Fruit fly (Drosophila melanogaster) whole organism, embryonic: Measurements from ENCODE around the gene CG5515.

Experiments
- Abd-B ChIP-seq: fragments of 200-800 bp; sonication (Bioruptor generic); optimal IDR thresholded peaks from 2 replicates; lab custom pipeline; 2018; ENCODE audit warnings: missing biosample characterization, mild to moderate bottlenecking, missing genetic modification characterization, moderate library complexity
- Asciz ChIP-seq: fragments of 200-800 bp; sonication (Bioruptor generic); optimal IDR thresholded peaks from 2 replicates; lab custom pipeline; 2017; ENCODE audit warnings: missing biosample characterization, mild to moderate bottlenecking, missing genetic modification characterization, missing genetic modification reagents
- Atf3 ChIP-seq: fragments of 200-800 bp; sonication (Bioruptor generic); optimal IDR thresholded peaks from 3 replicates; lab custom pipeline; 2016; ENCODE audit warnings: missing biosample characterization, missing genetic modification characterization
- Bdp1 ChIP-seq: fragments of 200-800 bp; sonication (Bioruptor generic); optimal IDR thresholded peaks from 3 replicates; lab custom pipeline; 2016; ENCODE audit warnings: missing biosample characterization, missing genetic modification characterization
- CG10565 ChIP-seq: fragments of 200-800 bp; sonication (Bioruptor generic); optimal IDR thresholded peaks from 3 replicates; lab custom pipeline; 2016; ENCODE audit warnings: missing biosample characterization, mild to moderate bottlenecking, missing genetic modification characterization
- CG12219 ChIP-seq: fragments of 200-800 bp; sonication (Bioruptor generic); optimal IDR thresholded peaks from 3 replicates; lab custom pipeline; 2018; ENCODE audit warnings: missing biosample characterization, mild to moderate bottlenecking, missing genetic modification characterization
- CG15601 ChIP-seq: fragments of 200-800 bp; sonication (Bioruptor generic); optimal IDR thresholded peaks from 3 replicates; lab custom pipeline; 2019; ENCODE audit warnings: missing biosample characterization, mild to moderate bottlenecking, missing genetic modification characterization, moderate library complexity
- CG2875 ChIP-seq: fragments of 200-800 bp; sonication (Bioruptor generic); optimal IDR thresholded peaks from 2 replicates; lab custom pipeline; 2017; ENCODE audit warnings: missing biosample characterization, mild to moderate bottlenecking, missing genetic modification characterization, missing genetic modification reagents
- CG31224 ChIP-seq: fragments of 200-800 bp; sonication (Bioruptor generic); IDR thresholded peaks from 2 replicates; pipeline ENCODE4 v1.3.6; 2022; ENCODE audit warnings: missing biosample characterization, missing genetic modification characterization
- CG34224 ChIP-seq: fragments of 200-800 bp; sonication (Bioruptor generic); IDR thresholded peaks from 3 replicates; pipeline ENCODE4 v1.3.6; 2022; ENCODE audit warnings: missing biosample characterization, missing genetic modification characterization; ENCODE audit not compliant: partially characterized antibody
- CG4328 ChIP-seq: fragments of 200-800 bp; sonication (Bioruptor generic); optimal IDR thresholded peaks from 3 replicates; lab custom pipeline; 2017; ENCODE audit warnings: missing biosample characterization, missing genetic modification reagents, missing genetic modification characterization
- CG4854 ChIP-seq: fragments of 200-800 bp; sonication (Bioruptor generic); optimal IDR thresholded peaks from 2 replicates; lab custom pipeline; 2016; ENCODE audit warnings: missing biosample characterization, missing genetic modification characterization, inconsistent platforms
- CG6813 ChIP-seq: fragments of 200-800 bp; sonication (Bioruptor generic); optimal IDR thresholded peaks from 2 replicates; lab custom pipeline; 2017; ENCODE audit warnings: missing biosample characterization, missing genetic modification characterization, mild to moderate bottlenecking, moderate library complexity, missing genetic modification reagents
- CG7928 ChIP-seq: fragments of 200-800 bp; sonication (Bioruptor generic); optimal IDR thresholded peaks from 2 replicates; lab custom pipeline; 2017; ENCODE audit warnings: missing biosample characterization, mild to moderate bottlenecking, missing genetic modification characterization
- CHES-1-like ChIP-seq: fragments of 200-800 bp; sonication (Bioruptor generic); optimal IDR thresholded peaks from 2 replicates; lab custom pipeline; 2016; ENCODE audit warnings: missing biosample characterization, missing genetic modification characterization
- CTCF ChIP-seq: fragments of 200-800 bp; sonication (Bioruptor generic); optimal IDR thresholded peaks from 2 replicates; lab custom pipeline; 2017; ENCODE audit warnings: missing biosample characterization, mild to moderate bottlenecking, missing genetic modification characterization, moderate library complexity
- Chrac-16 ChIP-seq: fragments of 200-800 bp; sonication (Bioruptor generic); optimal IDR thresholded peaks from 3 replicates; lab custom pipeline; 2016; ENCODE audit warnings: missing biosample characterization, missing genetic modification characterization
- CkIIα-i1 ChIP-seq: fragments of 200-800 bp; sonication (Bioruptor generic); IDR thresholded peaks from 2 replicates; pipeline ENCODE4 v1.3.6; 2022; ENCODE audit warnings: missing biosample characterization, missing genetic modification characterization
- D ChIP-seq, 2 experiments: fragments of 200-800 bp in 1 of 2; fragments of >200 bp in 1 of 2; sonication (Bioruptor generic) in 1 of 2; optimal IDR thresholded peaks; 2 replicates in 1 of 2; 3 replicates in 1 of 2; lab custom pipeline; 2017; ENCODE audit warnings: mild to moderate bottlenecking in 1 of 2, missing biosample characterization in 1 of 2, missing genetic modification characterization in 1 of 2, missing genetic modification reagents in 1 of 2
- Dbx ChIP-seq: fragments of 200-800 bp; sonication (Bioruptor generic); IDR thresholded peaks from 3 replicates; pipeline ENCODE4 v1.3.6; 2022; ENCODE audit warnings: missing biosample characterization, missing genetic modification characterization
- Dip3 ChIP-seq: fragments of 200-800 bp; sonication (Bioruptor generic); optimal IDR thresholded peaks from 3 replicates; lab custom pipeline; 2016; ENCODE audit warnings: missing biosample characterization, missing genetic modification characterization
- E2f1 ChIP-seq: fragments of 200-800 bp; sonication (Bioruptor generic); IDR thresholded peaks from 2 replicates; pipeline ENCODE4 v1.3.6; 2022; ENCODE audit warnings: missing biosample characterization, missing genetic modification characterization
- HLH4C ChIP-seq: fragments of 200-800 bp; sonication (Bioruptor generic); IDR thresholded peaks from 3 replicates; pipeline ENCODE4 v1.3.6; 2022; ENCODE audit warnings: missing biosample characterization, missing genetic modification characterization; ENCODE audit not compliant: partially characterized antibody
- HmgD ChIP-seq: fragments of 200-800 bp; sonication (Bioruptor generic); optimal IDR thresholded peaks from 3 replicates; lab custom pipeline; 2016; ENCODE audit warnings: missing biosample characterization, missing genetic modification characterization
- Hr78 ChIP-seq, 2 experiments: fragments of 200-800 bp in 1 of 2; fragments of >200 bp in 1 of 2; sonication (Bioruptor generic) in 1 of 2; optimal IDR thresholded peaks; 2 replicates each; lab custom pipeline; 2017 to 2019; ENCODE audit warnings: missing biosample characterization in 2 of 2, missing genetic modification characterization in 2 of 2, mild to moderate bottlenecking in 1 of 2, moderate library complexity in 1 of 2
- Lim3 ChIP-seq: fragments of 200-800 bp; sonication (Bioruptor generic); IDR thresholded peaks from 2 replicates; pipeline ENCODE4 v1.3.6; 2022; ENCODE audit warnings: missing biosample characterization, missing genetic modification characterization
- Max ChIP-seq: fragments of 200-800 bp; sonication (Bioruptor generic); optimal IDR thresholded peaks from 2 replicates; lab custom pipeline; 2016; ENCODE audit warnings: missing biosample characterization, mild to moderate bottlenecking, missing genetic modification characterization
- Myb ChIP-seq: fragments of 200-800 bp; sonication (Bioruptor generic); optimal IDR thresholded peaks from 2 replicates; lab custom pipeline; 2016; ENCODE audit warnings: missing biosample characterization, missing genetic modification characterization
- Side ChIP-seq: fragments of 200-800 bp; sonication (Bioruptor generic); optimal IDR thresholded peaks from 2 replicates; lab custom pipeline; 2016; ENCODE audit warnings: missing biosample characterization, missing genetic modification characterization
- Taf1 ChIP-seq: fragments of 200-800 bp; sonication (Bioruptor generic); IDR thresholded peaks from 2 replicates; pipeline ENCODE4 v1.3.6; 2022; ENCODE audit warnings: missing biosample characterization, missing genetic modification characterization
- ab ChIP-seq: fragments of 200-800 bp; sonication (Bioruptor generic); optimal IDR thresholded peaks from 2 replicates; lab custom pipeline; 2016; ENCODE audit warnings: missing biosample characterization, missing genetic modification characterization
- aop ChIP-seq: fragments of 200-800 bp; sonication (Bioruptor generic); IDR thresholded peaks from 2 replicates; pipeline ENCODE4 v1.3.6; 2022; ENCODE audit warnings: missing biosample characterization, missing genetic modification characterization
- ara ChIP-seq: fragments of 200-800 bp; sonication (Bioruptor generic); IDR thresholded peaks from 2 replicates; pipeline ENCODE4 v1.3.6; 2022; ENCODE audit warnings: missing biosample characterization, missing genetic modification characterization
- bbx ChIP-seq: fragments of 200-800 bp; sonication (Bioruptor generic); IDR thresholded peaks from 2 replicates; pipeline ENCODE4 v1.3.6; 2022; ENCODE audit warnings: missing biosample characterization, missing genetic modification characterization; ENCODE audit not compliant: partially characterized antibody
- bigmax ChIP-seq: fragments of 200-800 bp; sonication (Bioruptor generic); optimal IDR thresholded peaks from 2 replicates; lab custom pipeline; 2018; ENCODE audit warnings: missing biosample characterization, mild to moderate bottlenecking, missing genetic modification characterization
- bowl ChIP-seq: fragments of 200-800 bp; sonication (Bioruptor generic); IDR thresholded peaks from 2 replicates; pipeline ENCODE4 v1.3.6; 2022; ENCODE audit warnings: missing biosample characterization, missing genetic modification characterization
- crp ChIP-seq, 2 experiments: fragments of 200-800 bp; sonication (Bioruptor generic); optimal IDR thresholded peaks; 2 replicates in 1 of 2; 3 replicates in 1 of 2; lab custom pipeline; 2017; ENCODE audit warnings: missing biosample characterization in 2 of 2, missing genetic modification characterization in 2 of 2, mild to moderate bottlenecking in 1 of 2, moderate library complexity in 1 of 2
- dan ChIP-seq: fragments of 200-800 bp; sonication (Bioruptor generic); IDR thresholded peaks from 2 replicates; pipeline ENCODE4 v1.3.6; 2022; ENCODE audit warnings: missing biosample characterization, missing genetic modification characterization
- gcm ChIP-seq: fragments of 200-800 bp; sonication (Bioruptor generic); optimal IDR thresholded peaks from 2 replicates; lab custom pipeline; 2019; ENCODE audit warnings: missing biosample characterization, mild to moderate bottlenecking, missing genetic modification characterization, moderate library complexity
- h ChIP-seq: fragments of >200 bp; optimal IDR thresholded peaks from 2 replicates; lab custom pipeline; 2017
- hbn ChIP-seq: fragments of 200-800 bp; sonication (Bioruptor generic); IDR thresholded peaks from 2 replicates; pipeline ENCODE4 v1.3.6; 2022; ENCODE audit warnings: missing biosample characterization, missing genetic modification characterization; ENCODE audit not compliant: partially characterized antibody
- mirr ChIP-seq: fragments of 200-800 bp; sonication (Bioruptor generic); optimal IDR thresholded peaks from 3 replicates; lab custom pipeline; 2018; ENCODE audit warnings: missing biosample characterization, mild to moderate bottlenecking, missing genetic modification characterization
- nerfin-1 ChIP-seq: fragments of 200-800 bp; sonication (Bioruptor generic); optimal IDR thresholded peaks from 3 replicates; lab custom pipeline; 2019; ENCODE audit warnings: missing biosample characterization, mild to moderate bottlenecking, missing genetic modification characterization, moderate library complexity
- oc ChIP-seq: fragments of 200-800 bp; sonication (Bioruptor generic); optimal IDR thresholded peaks from 2 replicates; lab custom pipeline; 2018; ENCODE audit warnings: missing biosample characterization, mild to moderate bottlenecking, missing genetic modification characterization, moderate library complexity
- odd ChIP-seq: fragments of 200-800 bp; sonication (Bioruptor generic); optimal IDR thresholded peaks from 2 replicates; lab custom pipeline; 2017; ENCODE audit warnings: missing biosample characterization, mild to moderate bottlenecking, missing genetic modification characterization
- salm ChIP-seq: fragments of 200-800 bp; sonication (Bioruptor generic); optimal IDR thresholded peaks from 2 replicates; lab custom pipeline; 2018; ENCODE audit warnings: missing biosample characterization, mild to moderate bottlenecking, missing genetic modification characterization
- scrt ChIP-seq: fragments of 200-800 bp; sonication (Bioruptor generic); optimal IDR thresholded peaks from 2 replicates; lab custom pipeline; 2018; ENCODE audit warnings: missing biosample characterization, mild to moderate bottlenecking, missing genetic modification characterization, moderate library complexity
- sob ChIP-seq: fragments of 200-800 bp; sonication (Bioruptor generic); IDR thresholded peaks from 2 replicates; pipeline ENCODE4 v1.3.6; 2022; ENCODE audit warnings: missing biosample characterization, missing genetic modification characterization
- sqz ChIP-seq: fragments of 200-800 bp; sonication (Bioruptor generic); optimal IDR thresholded peaks from 3 replicates; lab custom pipeline; 2018; ENCODE audit warnings: missing biosample characterization, mild to moderate bottlenecking, missing genetic modification characterization
- usp ChIP-seq: fragments of >200 bp; optimal IDR thresholded peaks from 2 replicates; lab custom pipeline; 2017; ENCODE audit warnings: missing biosample characterization, missing genetic modification characterization
- vnd ChIP-seq: fragments of 200-800 bp; sonication (Bioruptor generic); IDR thresholded peaks from 3 replicates; pipeline ENCODE4 v1.3.6; 2022; ENCODE audit warnings: missing biosample characterization, missing genetic modification characterization; ENCODE audit not compliant: partially characterized antibody
- yki ChIP-seq: fragments of >200 bp; optimal IDR thresholded peaks from 3 replicates; lab custom pipeline; 2018

Gene CG5515

DNA sequence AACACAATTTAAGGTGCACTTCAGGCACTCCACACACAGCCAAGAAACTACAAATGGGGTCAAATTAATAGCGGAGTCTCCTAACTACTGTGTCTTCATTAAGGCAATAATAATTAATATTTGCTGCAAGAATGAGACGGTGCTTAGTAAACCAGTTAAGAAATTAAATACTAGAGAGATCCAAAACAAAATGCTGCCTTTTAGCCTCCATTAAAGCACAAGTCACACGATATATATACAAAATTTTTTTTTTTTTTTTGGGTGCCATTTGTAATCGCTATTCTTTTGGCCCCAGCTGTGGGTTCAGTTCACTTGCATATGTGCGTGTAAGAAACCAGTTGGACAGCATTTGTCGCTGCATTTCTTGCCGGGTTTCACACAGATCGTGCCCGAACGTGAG, 14.7 kb upstream of the CG5515 start (continued):
- TF ChIP-seq CG2875 (GFP tag; lab: Kevin White, UChicago) (peak; percentile 15), CG12219 (no peak), D (optimal IDR thresholded peaks at IDR 0.05; lab: Kevin White, UChicago) (no peak), D (GFP tag; optimal IDR thresholded peaks at IDR 0.05; lab: Kevin White, UChicago) (no peak), ab (GFP tag; lab: Kevin White, UChicago) (no peak), CG6813 (no peak), CG10565 (GFP tag; lab: Kevin White, UChicago) (no peak), usp (GFP tag; lab: Kevin White, UChicago) (no peak), nerfin-1 (tag; lab: Kevin White, UChicago) (no peak), Bdp1 (GFP tag; lab: Kevin White, UChicago) (no peak), Lim3 (GFP tag; lab: Robert Waterston, UW) (no peak), Chrac-16 (GFP tag; lab: Kevin White, UChicago) (no peak), Abd-B (GFP tag; lab: Kevin White, UChicago) (no peak), Asciz (peak; percentile 34), sob (GFP tag; lab: Robert Waterston, UW) (no peak), sqz (GFP tag; lab: Kevin White, UChicago) (peak; percentile 46), vnd (no peak), HmgD (no peak), CTCF (GFP tag; lab: Kevin White, UChicago) (no peak), CG4854 (no peak), scrt (GFP tag; lab: Kevin White, UChicago) (no peak), Hr78 (GFP tag; optimal IDR thresholded peaks at IDR 0.05; lab: Kevin White, UChicago) (peak in 1 of 2 experiments; percentile 5), aop (GFP tag; lab: Robert Waterston, UW) (no peak), ara (no peak), dan (no peak), bowl (no peak), CG7928 (GFP tag; lab: Kevin White, UChicago) (no peak), Myb (no peak), h (lab: Kevin White, UChicago) (no peak), Side (no peak), Dip3 (no peak), HLH4C (GFP tag; lab: Robert Waterston, UW) (no peak), Dbx (GFP tag; lab: Robert Waterston, UW) (no peak), CG34224 (GFP tag; lab: Robert Waterston, UW) (no peak), CHES-1-like (GFP tag; lab: Kevin White, UChicago) (no peak), bigmax (GFP tag; lab: Kevin White, UChicago) (no peak), Max (GFP tag; lab: Kevin White, UChicago) (no peak), Atf3 (GFP tag; lab: Kevin White, UChicago) (no peak), gcm (GFP tag; lab: Kevin White, UChicago) (no peak), CG31224 (GFP tag; lab: Robert Waterston, UW) (no peak), Taf1 (no peak), CG4328 (GFP tag; lab: Kevin White, UChicago) (no peak), crp (GFP tag; optimal IDR thresholded peaks at IDR 0.05; lab: Kevin White, UChicago) (no peak), CG15601 (tag; lab: Kevin White, UChicago) (peak; percentile 12), oc (tag; lab: Kevin White, UChicago) (peak; percentile 33), bbx (GFP tag; lab: Robert Waterston, UW) (no peak), hbn (GFP tag; lab: Robert Waterston, UW) (no peak), mirr (no peak), E2f1 (GFP tag; lab: Robert Waterston, UW) (no peak), salm (tag; lab: Kevin White, UChicago) (no peak), CkIIα-i1 (GFP tag; lab: Robert Waterston, UW) (no peak), yki (lab: Kevin White, UChicago) (no peak), odd (GFP tag; lab: Kevin White, UChicago) (no peak)
